Fruit fly (Drosophila melanogaster) whole organism, pupa: ENCODE data around the gene Ost48.

ENCODE experiments used
- CG10348 ChIP-seq: fragments of 200-800 bp; sonication (Bioruptor generic); IDR thresholded peaks from 2 replicates; pipeline ENCODE4 v1.3.6; 2022; ENCODE audit warnings: missing biosample characterization, missing genetic modification characterization
- CG12605 ChIP-seq: fragments of 200-800 bp; sonication (Bioruptor generic); IDR thresholded peaks from 2 replicates; pipeline ENCODE4 v1.3.6; 2022; ENCODE audit warnings: missing biosample characterization, missing genetic modification characterization
- CG13204 ChIP-seq: fragments of 200-800 bp; sonication (Bioruptor generic); optimal IDR thresholded peaks from 2 replicates; lab custom pipeline; 2018; ENCODE audit warnings: missing biosample characterization, mild to moderate bottlenecking, missing genetic modification characterization, moderate library complexity
- CG14655 ChIP-seq: fragments of 200-800 bp; sonication (Bioruptor generic); optimal IDR thresholded peaks from 3 replicates; lab custom pipeline; 2017; ENCODE audit warnings: mild to moderate bottlenecking, missing biosample characterization, missing genetic modification reagents, missing genetic modification characterization
- CG15710 ChIP-seq: fragments of 200-800 bp; sonication (Bioruptor generic); optimal IDR thresholded peaks from 2 replicates; lab custom pipeline; 2018; ENCODE audit warnings: missing biosample characterization, mild to moderate bottlenecking, missing genetic modification characterization, moderate library complexity
- CG17806 ChIP-seq: fragments of 200-800 bp; sonication (Bioruptor generic); optimal IDR thresholded peaks from 2 replicates; lab custom pipeline; 2018; ENCODE audit warnings: missing biosample characterization, mild to moderate bottlenecking, missing genetic modification characterization, moderate library complexity
- CG32121 ChIP-seq: fragments of 200-800 bp; sonication (Bioruptor generic); IDR thresholded peaks from 2 replicates; pipeline ENCODE4 v1.3.6; 2022; ENCODE audit warnings: missing biosample characterization, missing genetic modification characterization
- CG34367 ChIP-seq: fragments of 200-800 bp; sonication (Bioruptor generic); optimal IDR thresholded peaks from 2 replicates; lab custom pipeline; 2018; ENCODE audit warnings: missing biosample characterization, mild to moderate bottlenecking, missing genetic modification characterization
- CG4496 ChIP-seq: fragments of 200-800 bp; sonication (Bioruptor generic); IDR thresholded peaks from 3 replicates; pipeline ENCODE4 v1.3.6; 2022; ENCODE audit warnings: missing biosample characterization, missing genetic modification characterization
- CG8159 ChIP-seq: fragments of 200-800 bp; sonication (Bioruptor generic); optimal IDR thresholded peaks from 3 replicates; lab custom pipeline; 2018; ENCODE audit warnings: missing biosample characterization, mild to moderate bottlenecking, missing genetic modification characterization, moderate library complexity
- CG8301 ChIP-seq: fragments of 200-800 bp; sonication (Bioruptor generic); optimal IDR thresholded peaks from 2 replicates; lab custom pipeline; 2018; ENCODE audit warnings: missing biosample characterization, mild to moderate bottlenecking, missing genetic modification characterization
- CG9948 ChIP-seq: fragments of 200-800 bp; sonication (Bioruptor generic); optimal IDR thresholded peaks from 2 replicates; lab custom pipeline; 2018; ENCODE audit warnings: missing biosample characterization, mild to moderate bottlenecking, missing genetic modification characterization, moderate library complexity
- D1 ChIP-seq: fragments of 200-800 bp; sonication (Bioruptor generic); optimal IDR thresholded peaks from 2 replicates; lab custom pipeline; 2018; ENCODE audit warnings: missing biosample characterization, mild to moderate bottlenecking, missing genetic modification characterization, moderate library complexity
- EcR ChIP-seq: fragments of 200-800 bp; sonication (Bioruptor generic); optimal IDR thresholded peaks from 3 replicates; lab custom pipeline; 2019; ENCODE audit warnings: missing biosample characterization, missing genetic modification characterization, mild to moderate bottlenecking, moderate library complexity, missing genetic modification reagents
- Ets98B ChIP-seq: fragments of 200-800 bp; sonication (Bioruptor generic); IDR thresholded peaks from 2 replicates; pipeline ENCODE4 v1.3.6; 2022; ENCODE audit warnings: missing biosample characterization, missing genetic modification characterization
- Pif1A ChIP-seq: fragments of 200-800 bp; sonication (Bioruptor generic); optimal IDR thresholded peaks from 3 replicates; lab custom pipeline; 2016; ENCODE audit warnings: missing biosample characterization, missing genetic modification characterization
- Pif1B ChIP-seq: fragments of 200-800 bp; sonication (Bioruptor generic); optimal IDR thresholded peaks from 3 replicates; lab custom pipeline; 2016; ENCODE audit warnings: missing biosample characterization, missing genetic modification characterization
- Snoo ChIP-seq: fragments of 200-800 bp; sonication (Bioruptor generic); optimal IDR thresholded peaks from 3 replicates; lab custom pipeline; 2017; ENCODE audit warnings: missing biosample characterization, mild to moderate bottlenecking, missing genetic modification characterization, inconsistent platforms
- fd96Ca ChIP-seq: fragments of 200-800 bp; sonication (Bioruptor generic); IDR thresholded peaks from 3 replicates; pipeline ENCODE4 v1.3.6; 2022; ENCODE audit warnings: missing biosample characterization, missing genetic modification characterization
- gl ChIP-seq: fragments of 200-800 bp; sonication (Bioruptor generic); optimal IDR thresholded peaks from 2 replicates; lab custom pipeline; 2018; ENCODE audit warnings: missing biosample characterization, mild to moderate bottlenecking, missing genetic modification characterization
- rn ChIP-seq: fragments of 200-800 bp; sonication (Bioruptor generic); IDR thresholded peaks from 2 replicates; pipeline ENCODE4 v1.3.6; 2022; ENCODE audit warnings: missing biosample characterization, missing genetic modification characterization

Gene Ost48

dm6 chrX:9158366-9158765 is at the start of gene Ost48, which contains the start of gene Dlip1:
TSS of gene Ost48 (minus strand) at chrX:9158515.
TSS of gene Dlip1 (plus strand) at chrX:9158622.
- TF ChIP-seq CG8159 (tag; lab: Kevin White, UChicago) (no peak), CG13204 (GFP tag; lab: Kevin White, UChicago) (no peak), CG9948 (tag; lab: Kevin White, UChicago) (no peak), CG14655 (GFP tag; lab: Kevin White, UChicago) (no peak), CG4496 (no peak), fd96Ca (GFP tag; lab: Robert Waterston, UW) (no peak), CG15710 (tag; lab: Kevin White, UChicago) (no peak), Pif1A (GFP tag; lab: Kevin White, UChicago) (no peak), Snoo (tag; lab: Kevin White, UChicago) (no peak), CG17806 (no peak), CG8301 (no peak), Pif1B (no peak), CG32121 (GFP tag; lab: Robert Waterston, UW) (no peak), rn (no peak), CG34367 (no peak)
- TF ChIP-seq, all 21 proteins: peak for 0

dm6 chrX:9201866-9202681 is 43.8 kb upstream of the Ost48 start:
- TF ChIP-seq D1 (tag; lab: Kevin White, UChicago) = no peak
- TF ChIP-seq CG10348 = peak; percentile 62
- TF ChIP-seq CG15710 (tag; lab: Kevin White, UChicago) = peak; percentile 58
- TF ChIP-seq Ets98B = peak; percentile 91
- peak; percentile 82 for TF ChIP-seq CG32121 (GFP tag; lab: Robert Waterston, UW)
- TF ChIP-seq CG9948 (tag; lab: Kevin White, UChicago) = peak; percentile 51
- TF ChIP-seq CG17806 = peak; percentile 49
- peak; percentile 52 for TF ChIP-seq CG8159 (tag; lab: Kevin White, UChicago)
- TF ChIP-seq rn = peak; percentile 55; the same call in 1 of the 2 replicates
- no peak for TF ChIP-seq EcR (GFP tag; lab: Kevin White, UChicago)
- TF ChIP-seq CG14655 (GFP tag; lab: Kevin White, UChicago) = peak; percentile 67
- no peak for TF ChIP-seq Snoo (tag; lab: Kevin White, UChicago)
- no peak for TF ChIP-seq CG13204 (GFP tag; lab: Kevin White, UChicago)
- peak; percentile 91 for TF ChIP-seq fd96Ca (GFP tag; lab: Robert Waterston, UW)
- TF ChIP-seq gl (tag; lab: Kevin White, UChicago) = no peak
- peak; percentile 4 for TF ChIP-seq Pif1B
- peak; percentile 33 for TF ChIP-seq CG34367
- peak; percentile 87 for TF ChIP-seq CG4496
- no peak for TF ChIP-seq Pif1A (GFP tag; lab: Kevin White, UChicago)
- TF ChIP-seq CG12605 (GFP tag; lab: Robert Waterston, UW) = peak; percentile 77
- TF ChIP-seq CG8301 = peak; percentile 6

dm6 chrX:9201080-9201479 is 42.8 kb upstream of the Ost48 start:
- TF ChIP-seq Ets98B = no peak
- TF ChIP-seq Pif1B = no peak
- TF ChIP-seq CG14655 (GFP tag; lab: Kevin White, UChicago) = no peak
- TF ChIP-seq fd96Ca (GFP tag; lab: Robert Waterston, UW) = no peak
- TF ChIP-seq Snoo (tag; lab: Kevin White, UChicago) = no peak
- TF ChIP-seq gl (tag; lab: Kevin White, UChicago) = no peak
- no peak for TF ChIP-seq Pif1A (GFP tag; lab: Kevin White, UChicago)
- TF ChIP-seq CG8301 = no peak
- no peak for TF ChIP-seq EcR (GFP tag; lab: Kevin White, UChicago)
- no peak for TF ChIP-seq CG12605 (GFP tag; lab: Robert Waterston, UW)
- TF ChIP-seq CG32121 (GFP tag; lab: Robert Waterston, UW) = no peak
- TF ChIP-seq CG15710 (tag; lab: Kevin White, UChicago) = no peak
- TF ChIP-seq CG9948 (tag; lab: Kevin White, UChicago) = no peak
- TF ChIP-seq CG34367 = no peak
- TF ChIP-seq rn = no peak
- TF ChIP-seq CG10348 = no peak
- no peak for TF ChIP-seq CG13204 (GFP tag; lab: Kevin White, UChicago)
- no peak for TF ChIP-seq CG17806
- TF ChIP-seq D1 (tag; lab: Kevin White, UChicago) = no peak

- TF ChIP-seq CG14655 (GFP tag; lab: Kevin White, UChicago) = no peak
- TF ChIP-seq CG4496 = no peak
- TF ChIP-seq CG9948 (tag; lab: Kevin White, UChicago) = no peak
- TF ChIP-seq CG12605 (GFP tag; lab: Robert Waterston, UW) = no peak
- TF ChIP-seq CG8301 = no peak
- TF ChIP-seq Pif1A (GFP tag; lab: Kevin White, UChicago) = no peak
- TF ChIP-seq CG34367 = no peak
- no peak for TF ChIP-seq rn
- no peak for TF ChIP-seq CG13204 (GFP tag; lab: Kevin White, UChicago)
- no peak for TF ChIP-seq CG8159 (tag; lab: Kevin White, UChicago)
- TF ChIP-seq CG32121 (GFP tag; lab: Robert Waterston, UW) = no peak
Measured at dm6 chrX:9200234-9200633, 41.9 kb upstream of the Ost48 start.

- peak; percentile 79 for TF ChIP-seq CG32121 (GFP tag; lab: Robert Waterston, UW)
- peak; percentile 31; the same call in 1 of the 2 replicates for TF ChIP-seq rn
- TF ChIP-seq CG15710 (tag; lab: Kevin White, UChicago) = peak; percentile 65
- TF ChIP-seq CG12605 (GFP tag; lab: Robert Waterston, UW) = no peak
- peak; percentile 57 for TF ChIP-seq CG34367
- TF ChIP-seq CG4496 = peak; percentile 71; the same call in 2 of the 3 replicates
- TF ChIP-seq CG14655 (GFP tag; lab: Kevin White, UChicago) = no peak
- peak; percentile 51 for TF ChIP-seq Snoo (tag; lab: Kevin White, UChicago)
- peak; percentile 46 for TF ChIP-seq Pif1A (GFP tag; lab: Kevin White, UChicago)
- TF ChIP-seq CG17806 = peak; percentile 64
- peak; percentile 56 for TF ChIP-seq Pif1B
- peak; percentile 14 for TF ChIP-seq CG8301
- no peak for TF ChIP-seq CG13204 (GFP tag; lab: Kevin White, UChicago)
- TF ChIP-seq CG10348 = no peak
- peak; percentile 45 for TF ChIP-seq Ets98B
- TF ChIP-seq D1 (tag; lab: Kevin White, UChicago) = peak; percentile 33
- TF ChIP-seq CG8159 (tag; lab: Kevin White, UChicago) = peak; percentile 65
- no peak for TF ChIP-seq fd96Ca (GFP tag; lab: Robert Waterston, UW)
- no peak for TF ChIP-seq EcR (GFP tag; lab: Kevin White, UChicago)
- no peak for TF ChIP-seq gl (tag; lab: Kevin White, UChicago)
- peak; percentile 60 for TF ChIP-seq CG9948 (tag; lab: Kevin White, UChicago)
Measured at dm6 chrX:9196362-9196761, 38.0 kb upstream of the Ost48 start, which contains the start of gene CG12118. TSS of gene CG12118 (minus strand) at chrX:9196414.
